Fruit fly (Drosophila melanogaster) whole organism, pupa: ENCODE data around the gene CG13775.

Experiments used
- CG10348 ChIP-seq: fragments of 200-800 bp; sonication (Bioruptor generic); IDR thresholded peaks from 2 replicates; pipeline ENCODE4 v1.3.6; 2022; ENCODE audit warnings: missing biosample characterization, missing genetic modification characterization
- CG12605 ChIP-seq: fragments of 200-800 bp; sonication (Bioruptor generic); IDR thresholded peaks from 2 replicates; pipeline ENCODE4 v1.3.6; 2022; ENCODE audit warnings: missing biosample characterization, missing genetic modification characterization
- CG15710 ChIP-seq: fragments of 200-800 bp; sonication (Bioruptor generic); optimal IDR thresholded peaks from 2 replicates; lab custom pipeline; 2018; ENCODE audit warnings: missing biosample characterization, mild to moderate bottlenecking, missing genetic modification characterization, moderate library complexity
- CG34367 ChIP-seq: fragments of 200-800 bp; sonication (Bioruptor generic); optimal IDR thresholded peaks from 2 replicates; lab custom pipeline; 2018; ENCODE audit warnings: missing biosample characterization, mild to moderate bottlenecking, missing genetic modification characterization
- CG4496 ChIP-seq: fragments of 200-800 bp; sonication (Bioruptor generic); IDR thresholded peaks from 3 replicates; pipeline ENCODE4 v1.3.6; 2022; ENCODE audit warnings: missing biosample characterization, missing genetic modification characterization
- CG8159 ChIP-seq: fragments of 200-800 bp; sonication (Bioruptor generic); optimal IDR thresholded peaks from 3 replicates; lab custom pipeline; 2018; ENCODE audit warnings: missing biosample characterization, mild to moderate bottlenecking, missing genetic modification characterization, moderate library complexity
- CG8301 ChIP-seq: fragments of 200-800 bp; sonication (Bioruptor generic); optimal IDR thresholded peaks from 2 replicates; lab custom pipeline; 2018; ENCODE audit warnings: missing biosample characterization, mild to moderate bottlenecking, missing genetic modification characterization
- EcR ChIP-seq: fragments of 200-800 bp; sonication (Bioruptor generic); optimal IDR thresholded peaks from 3 replicates; lab custom pipeline; 2019; ENCODE audit warnings: missing biosample characterization, missing genetic modification characterization, mild to moderate bottlenecking, moderate library complexity, missing genetic modification reagents
- Pif1A ChIP-seq: fragments of 200-800 bp; sonication (Bioruptor generic); optimal IDR thresholded peaks from 3 replicates; lab custom pipeline; 2016; ENCODE audit warnings: missing biosample characterization, missing genetic modification characterization
- Snoo ChIP-seq: fragments of 200-800 bp; sonication (Bioruptor generic); optimal IDR thresholded peaks from 3 replicates; lab custom pipeline; 2017; ENCODE audit warnings: missing biosample characterization, mild to moderate bottlenecking, missing genetic modification characterization, inconsistent platforms
- fd96Ca ChIP-seq: fragments of 200-800 bp; sonication (Bioruptor generic); IDR thresholded peaks from 3 replicates; pipeline ENCODE4 v1.3.6; 2022; ENCODE audit warnings: missing biosample characterization, missing genetic modification characterization
- gl ChIP-seq: fragments of 200-800 bp; sonication (Bioruptor generic); optimal IDR thresholded peaks from 2 replicates; lab custom pipeline; 2018; ENCODE audit warnings: missing biosample characterization, mild to moderate bottlenecking, missing genetic modification characterization

- TF ChIP-seq CG4496 (GFP tag; lab: Robert Waterston, UW), result no peak
- no peak for TF ChIP-seq Snoo (tag; lab: Kevin White, UChicago)
- TF ChIP-seq CG34367 (tag; lab: Kevin White, UChicago), result no peak
- TF ChIP-seq CG8159 (tag; lab: Kevin White, UChicago), result no peak
- TF ChIP-seq CG8301, result no peak
- TF ChIP-seq CG12605 (GFP tag; lab: Robert Waterston, UW), result no peak
- TF ChIP-seq CG15710, result no peak
- no peak for TF ChIP-seq EcR
- TF ChIP-seq CG10348 (GFP tag; lab: Robert Waterston, UW), result no peak
- no peak for TF ChIP-seq Pif1A (GFP tag; lab: Kevin White, UChicago)
- TF ChIP-seq gl (tag; lab: Kevin White, UChicago), result no peak
- no peak for TF ChIP-seq fd96Ca (GFP tag; lab: Robert Waterston, UW)
These were observed 15.0 kb downstream of the CG13775 start for dm6 chr2L:6941731-6942130.
